Worm (Caenorhabditis elegans) whole organism, L4 larva: Measurements from ENCODE around the gene mrps-18C.

ENCODE experiments used
- fos-1 ChIP-seq: fragments of 150-350 bp; optimal IDR thresholded peaks from 2 replicates; lab custom pipeline; 2014; ENCODE audit warnings: missing biosample characterization, missing genetic modification characterization
- lin-39 ChIP-seq: fragments of 150-350 bp; optimal IDR thresholded peaks from 2 replicates; lab custom pipeline; 2014; ENCODE audit warnings: missing biosample characterization, missing genetic modification reagents, missing genetic modification characterization
- mes-2 ChIP-seq: sonication (generic microtip); optimal IDR thresholded peaks from 2 replicates; lab custom pipeline; 2016; ENCODE audit warnings: missing genotype, mild to moderate bottlenecking, missing genetic modification characterization, missing compliant biosample characterization; ENCODE audit not compliant: poor library complexity, severe bottlenecking
- nhr-237 ChIP-seq: sonication (generic microtip); optimal IDR thresholded peaks from 2 replicates; lab custom pipeline; 2017; ENCODE audit warnings: missing biosample characterization, missing genetic modification characterization
- nhr-76 ChIP-seq: fragments of 150-350 bp; optimal IDR thresholded peaks from 2 replicates; lab custom pipeline; 2014; ENCODE audit warnings: missing biosample characterization, missing genetic modification characterization
- php-3 ChIP-seq: fragments of 200-800 bp; sonication (Bioruptor generic); IDR thresholded peaks from 2 replicates; pipeline ENCODE4 v1.3.6; 2022; ENCODE audit warnings: missing genetic modification reagents, missing genetic modification characterization, missing compliant biosample characterization
- zip-11 ChIP-seq: fragments of 200-800 bp; sonication (Bioruptor generic); IDR thresholded peaks from 2 replicates; pipeline ENCODE4 v1.3.6; 2022; ENCODE audit warnings: missing genetic modification characterization, missing compliant biosample characterization

DNA sequence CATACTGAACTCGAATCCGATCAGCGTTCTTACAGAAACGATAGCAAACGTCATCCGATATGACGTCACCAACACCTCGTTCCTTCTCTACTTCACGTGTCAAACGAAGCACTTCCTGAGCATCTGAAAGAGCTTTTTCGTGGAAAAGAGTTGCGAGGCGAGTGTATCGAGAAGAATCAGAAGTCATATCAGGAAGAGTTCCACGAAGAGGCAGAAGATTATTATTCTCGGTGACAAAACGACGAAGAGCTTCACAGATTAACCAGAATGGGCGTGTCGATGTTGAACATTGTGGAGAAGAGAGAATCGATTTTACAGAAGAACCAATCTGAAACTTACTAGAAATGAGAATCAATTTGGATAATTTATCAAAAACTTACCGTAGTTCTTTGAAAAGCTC is 16.5 kb upstream of the mrps-18C start:
- TF ChIP-seq zip-11 (GFP tag; lab: Robert Waterston, UW) (no peak), fos-1 (tag; lab: Kevin White, UChicago) (no peak), nhr-237 (tag; lab: Kevin White, UChicago) (no peak), mes-2 (tag; lab: Kevin White, UChicago) (no peak), php-3 (no peak), nhr-76 (tag; lab: Kevin White, UChicago) (no peak), lin-39 (tag; lab: Kevin White, UChicago) (no peak)
